Fruit fly (Drosophila melanogaster) whole organism, adult: ENCODE measurements around the gene Kebab.

Experiments
- CG11617 ChIP-seq: fragments of 200-800 bp; sonication (Bioruptor generic); optimal IDR thresholded peaks from 2 replicates; lab custom pipeline; 2017; ENCODE audit warnings: mild to moderate bottlenecking, missing biosample characterization, missing genetic modification reagents, missing genetic modification characterization
- CG12768 ChIP-seq: fragments of 200-800 bp; sonication (Bioruptor generic); optimal IDR thresholded peaks from 2 replicates; lab custom pipeline; 2017; ENCODE audit warnings: missing biosample characterization, missing genetic modification characterization, mild to moderate bottlenecking, moderate library complexity, missing genetic modification reagents
- CG14711 ChIP-seq: fragments of 200-800 bp; sonication (Bioruptor generic); optimal IDR thresholded peaks from 2 replicates; lab custom pipeline; 2018; ENCODE audit warnings: missing biosample characterization, mild to moderate bottlenecking, missing genetic modification characterization, moderate library complexity
- CG1620 ChIP-seq: fragments of 200-800 bp; sonication (Bioruptor generic); optimal IDR thresholded peaks from 2 replicates; lab custom pipeline; 2016; ENCODE audit warnings: missing biosample characterization, missing genetic modification characterization
- CG33017 ChIP-seq: fragments of 200-800 bp; sonication (Bioruptor generic); optimal IDR thresholded peaks from 2 replicates; lab custom pipeline; 2018; ENCODE audit warnings: missing biosample characterization, mild to moderate bottlenecking, missing genetic modification characterization, moderate library complexity
- CG5204 ChIP-seq: fragments of 200-800 bp; sonication (Bioruptor generic); optimal IDR thresholded peaks from 2 replicates; lab custom pipeline; 2016; ENCODE audit warnings: missing biosample characterization, missing genetic modification characterization
- CG7045 ChIP-seq: fragments of 200-800 bp; sonication (Bioruptor generic); optimal IDR thresholded peaks from 2 replicates; lab custom pipeline; 2017; ENCODE audit warnings: missing biosample characterization, mild to moderate bottlenecking, missing genetic modification characterization
- CG7101 ChIP-seq: fragments of 200-800 bp; sonication (Bioruptor generic); optimal IDR thresholded peaks from 2 replicates; lab custom pipeline; 2018; ENCODE audit warnings: missing biosample characterization, mild to moderate bottlenecking, missing genetic modification characterization, moderate library complexity
- Clk ChIP-seq: fragments of 200-800 bp; sonication (Bioruptor generic); optimal IDR thresholded peaks from 2 replicates; lab custom pipeline; 2017; ENCODE audit warnings: missing biosample characterization, missing genetic modification characterization
- Crg-1 ChIP-seq: fragments of 200-800 bp; sonication (Bioruptor generic); optimal IDR thresholded peaks from 2 replicates; lab custom pipeline; 2016; ENCODE audit warnings: missing biosample characterization, missing genetic modification characterization
- Hr96 ChIP-seq: fragments of 200-800 bp; sonication (Bioruptor generic); optimal IDR thresholded peaks from 2 replicates; lab custom pipeline; 2016; ENCODE audit warnings: missing biosample characterization, missing genetic modification characterization
- Mnt ChIP-seq: fragments of 200-800 bp; sonication (Bioruptor generic); optimal IDR thresholded peaks from 2 replicates; lab custom pipeline; 2016; ENCODE audit warnings: missing biosample characterization, mild to moderate bottlenecking, missing genetic modification characterization
- bab1 ChIP-seq: fragments of 200-800 bp; sonication (Bioruptor generic); optimal IDR thresholded peaks from 3 replicates; lab custom pipeline; 2019; ENCODE audit warnings: missing biosample characterization, mild to moderate bottlenecking, missing genetic modification characterization, moderate library complexity
- cic ChIP-seq: fragments of 200-800 bp; sonication (Bioruptor generic); optimal IDR thresholded peaks from 2 replicates; lab custom pipeline; 2017; ENCODE audit warnings: missing biosample characterization, mild to moderate bottlenecking, missing genetic modification characterization, moderate library complexity
- cnc ChIP-seq, 2 experiments: fragments of >200 bp; optimal IDR thresholded peaks; 2 replicates each; lab custom pipeline; 2017
- kay ChIP-seq: fragments of 200-800 bp; sonication (Bioruptor generic); peaks from one replicate; lab custom pipeline; 2016; ENCODE audit warnings: missing biosample characterization, missing genetic modification characterization, borderline replicate concordance
- ovo ChIP-seq: fragments of 200-800 bp; sonication (Bioruptor generic); optimal IDR thresholded peaks from 2 replicates; lab custom pipeline; 2016; ENCODE audit warnings: missing biosample characterization, missing genetic modification characterization
- pad ChIP-seq: fragments of 200-800 bp; sonication (Bioruptor generic); optimal IDR thresholded peaks from 3 replicates; lab custom pipeline; 2017; ENCODE audit warnings: missing biosample characterization, missing genetic modification characterization, mild to moderate bottlenecking, moderate library complexity, missing genetic modification reagents
- tj ChIP-seq: fragments of 200-800 bp; sonication (Bioruptor generic); optimal IDR thresholded peaks from 3 replicates; lab custom pipeline; 2017; ENCODE audit warnings: missing biosample characterization, mild to moderate bottlenecking, missing genetic modification characterization, moderate library complexity
- toe ChIP-seq: fragments of 200-800 bp; sonication (Bioruptor generic); optimal IDR thresholded peaks from 2 replicates; lab custom pipeline; 2016; ENCODE audit warnings: missing biosample characterization, missing genetic modification characterization

Gene Kebab

dm6 chr2L:2045265-2045664 is at the start of gene Kebab:
TSS of gene Kebab (plus strand) at chr2L:2045494.
- TF ChIP-seq cnc (optimal IDR thresholded peaks at IDR 0.05; lab: Kevin White, UChicago) (no peak), bab1 (GFP tag; lab: Kevin White, UChicago) (no peak), kay (GFP tag; lab: Kevin White, UChicago) (no peak), Clk (GFP tag; lab: Kevin White, UChicago) (no peak), CG1620 (GFP tag; lab: Kevin White, UChicago) (no peak), CG11617 (GFP tag; lab: Kevin White, UChicago) (no peak), CG7101 (tag; lab: Kevin White, UChicago) (no peak), tj (no peak), cic (GFP tag; lab: Kevin White, UChicago) (no peak), CG12768 (no peak), CG33017 (no peak), Crg-1 (GFP tag; lab: Kevin White, UChicago) (no peak), pad (GFP tag; lab: Kevin White, UChicago) (no peak), ovo (GFP tag; lab: Kevin White, UChicago) (no peak), Hr96 (GFP tag; lab: Kevin White, UChicago) (no peak)

dm6 chr2L:2006082-2006669 is 39.1 kb upstream of the Kebab start, which contains the start of gene CG33543:
TSS of gene CG33543 (minus strand) at chr2L:2006313.
- TF ChIP-seq Clk (GFP tag; lab: Kevin White, UChicago) (no peak), Hr96 (GFP tag; lab: Kevin White, UChicago) (no peak), pad (GFP tag; lab: Kevin White, UChicago) (peak; percentile 62), toe (GFP tag; lab: Kevin White, UChicago) (no peak), CG33017 (no peak)

dm6 chr2L:2007093-2007492 is 38.2 kb upstream of the Kebab start, which contains the start of gene CG15353:
TSS of gene CG15353 (minus strand) at chr2L:2007193.
- TF ChIP-seq Clk (GFP tag; lab: Kevin White, UChicago), result no peak
- no peak for TF ChIP-seq CG5204 (GFP tag; lab: Kevin White, UChicago)
- TF ChIP-seq tj, result no peak

- TF ChIP-seq CG33017 (no peak), pad (GFP tag; lab: Kevin White, UChicago) (no peak), Clk (GFP tag; lab: Kevin White, UChicago) (no peak)
Measured at dm6 chr2L:2008114-2008513, 37.2 kb upstream of the Kebab start, which contains the start of gene Nplp4. TSS of gene Nplp4 (plus strand) at chr2L:2008414.

- TF ChIP-seq pad (GFP tag; lab: Kevin White, UChicago), result no peak
- TF ChIP-seq kay (GFP tag; lab: Kevin White, UChicago), result peak; percentile 68
- TF ChIP-seq CG1620 (GFP tag; lab: Kevin White, UChicago), result no peak
- peak; percentile 53 for TF ChIP-seq Mnt (GFP tag; lab: Kevin White, UChicago)
- TF ChIP-seq ovo (GFP tag; lab: Kevin White, UChicago), result peak; percentile 60
- peak; percentile 83 for TF ChIP-seq bab1 (GFP tag; lab: Kevin White, UChicago)
- TF ChIP-seq tj, result peak; percentile 99
- TF ChIP-seq Clk (GFP tag; lab: Kevin White, UChicago), result no peak
Measured at dm6 chr2L:2008980-2009954, 36.0 kb upstream of the Kebab start, which contains the start of gene CG4238. TSS of gene CG4238 (plus strand) at chr2L:2009859.

dm6 chr2L:2010335-2011061 is 34.8 kb upstream of the Kebab start:
- TF ChIP-seq Clk (GFP tag; lab: Kevin White, UChicago) (no peak), CG7045 (GFP tag; lab: Kevin White, UChicago) (no peak), cic (GFP tag; lab: Kevin White, UChicago) (no peak), Mnt (GFP tag; lab: Kevin White, UChicago) (peak; percentile 88), CG1620 (GFP tag; lab: Kevin White, UChicago) (no peak), Hr96 (GFP tag; lab: Kevin White, UChicago) (no peak), ovo (GFP tag; lab: Kevin White, UChicago) (no peak), CG14711 (tag; lab: Kevin White, UChicago) (no peak), tj (no peak), CG11617 (GFP tag; lab: Kevin White, UChicago) (no peak), CG5204 (GFP tag; lab: Kevin White, UChicago) (no peak), pad (GFP tag; lab: Kevin White, UChicago) (no peak), CG33017 (no peak), kay (GFP tag; lab: Kevin White, UChicago) (peak; percentile 21), bab1 (GFP tag; lab: Kevin White, UChicago) (peak; percentile 10), CG7101 (tag; lab: Kevin White, UChicago) (no peak)
